Fruit fly (Drosophila melanogaster): ENCODE data around the gene Rb97D.

Rb97D gene

dm6 chr3R:26888086-26888724 is 12.7 kb upstream of the Rb97D start (continued):
- TF ChIP-seq schlank (tag; optimal IDR thresholded peaks at IDR 0.05) (no peak), CG6689 (GFP tag; IDR thresholded peaks at IDR 0.05) (peak; percentile 55; the same call in 1 of the 2 replicates), CG6683 (GFP tag; optimal IDR thresholded peaks at IDR 0.05) (no peak), gem (tag; optimal IDR thresholded peaks at IDR 0.05) (peak; percentile 78), chinmo (GFP tag; IDR thresholded peaks at IDR 0.05; ENCODE audit: partially characterized antibody) (no peak), dysf (GFP tag; IDR thresholded peaks at IDR 0.05) (peak; percentile 78), pros (GFP tag; optimal IDR thresholded peaks at IDR 0.05) (no peak), CG32532 (GFP tag; IDR thresholded peaks at IDR 0.05) (peak; percentile 54; the same call in 1 of the 2 replicates), caup (GFP tag; optimal IDR thresholded peaks at IDR 0.05; ENCODE audit: severe bottlenecking) (no peak), CG9817 (tag; optimal IDR thresholded peaks at IDR 0.05) (peak; percentile 41), chif (GFP tag; optimal IDR thresholded peaks at IDR 0.05) (peak in 1 of 2 experiments; percentile 36), CG14710 (tag; optimal IDR thresholded peaks at IDR 0.05) (peak; percentile 6), zfh1 (GFP tag; IDR thresholded peaks at IDR 0.05) (peak; percentile 34; the same call in 1 of the 3 replicates), ab (GFP tag; optimal IDR thresholded peaks at IDR 0.05) (peak; percentile 30), CG30431 (GFP tag; optimal IDR thresholded peaks at IDR 0.05) (no peak), Tbp (GFP tag; optimal IDR thresholded peaks at IDR 0.05) (no peak), Rfx (GFP tag; IDR thresholded peaks at IDR 0.05) (peak; percentile 48; the same call in 1 of the 2 replicates), HHEX (GFP tag; optimal IDR thresholded peaks at IDR 0.05) (peak; percentile 55), CG4854 (GFP tag; optimal IDR thresholded peaks at IDR 0.05) (no peak), CG16813 (GFP tag; IDR thresholded peaks at IDR 0.05; ENCODE audit: partially characterized antibody) (no peak), lola (GFP tag; optimal IDR thresholded peaks at IDR 0.05) (peak in 1 of 3 experiments; percentile 4), phol (tag; optimal IDR thresholded peaks at IDR 0.05) (peak; percentile 41), CG9727 (GFP tag; optimal IDR thresholded peaks at IDR 0.05) (peak; percentile 23), CG13296 (GFP tag; optimal IDR thresholded peaks at IDR 0.05) (peak; percentile 54), bab2 (GFP tag; optimal IDR thresholded peaks at IDR 0.05) (peak; percentile 50), CG11695 (GFP tag; IDR thresholded peaks at IDR 0.05) (peak; percentile 69), zf30C (GFP tag; optimal IDR thresholded peaks at IDR 0.05) (no peak), tgo (GFP tag; IDR thresholded peaks at IDR 0.05) (peak; percentile 57; the same call in 2 of the 3 replicates), CG2712 (tag; optimal IDR thresholded peaks at IDR 0.05) (peak; percentile 56), her (GFP tag; optimal IDR thresholded peaks at IDR 0.05) (no peak), CG11696 (GFP tag; IDR thresholded peaks at IDR 0.05) (no peak), sens (GFP tag) (peak; percentile 83), CG17829 (tag; optimal IDR thresholded peaks at IDR 0.05) (peak; percentile 39), row (GFP tag; IDR thresholded peaks at IDR 0.05) (peak; percentile 76), BtbVII (GFP tag; optimal IDR thresholded peaks at IDR 0.05) (peak; percentile 47), CHES-1-like (GFP tag; optimal IDR thresholded peaks at IDR 0.05) (no peak), Antp (GFP tag; optimal IDR thresholded peaks at IDR 0.05) (no peak), ara (GFP tag; IDR thresholded peaks at IDR 0.05) (no peak), NfI (GFP tag; optimal IDR thresholded peaks at IDR 0.05) (peak; percentile 58), CG10366 (GFP tag; IDR thresholded peaks at IDR 0.05) (peak; percentile 26; the same call in 1 of the 2 replicates), CG18764 (GFP tag; optimal IDR thresholded peaks at IDR 0.05) (peak; percentile 7), Bdp1 (GFP tag; optimal IDR thresholded peaks at IDR 0.05) (no peak), Elba2 (GFP tag; optimal IDR thresholded peaks at IDR 0.05) (no peak), oc (tag; optimal IDR thresholded peaks at IDR 0.05) (no peak), Xbp1 (GFP tag; optimal IDR thresholded peaks at IDR 0.05) (peak; percentile 51), bsh (GFP tag; optimal IDR thresholded peaks at IDR 0.05) (peak in 1 of 2 experiments; percentile 56), Fer1 (GFP tag; optimal IDR thresholded peaks at IDR 0.05) (peak; percentile 51), CG15479 (GFP tag; optimal IDR thresholded peaks at IDR 0.05) (no peak), CG3281 (GFP tag; optimal IDR thresholded peaks at IDR 0.05) (peak; percentile 44)
